Fruit fly (Drosophila melanogaster): ENCODE data around the gene CG5139.

dm6 chr2L:1150554-1150953 lies 48.5 kb downstream of the CG5139 start, which contains the start of the genes Tfb4 and Vps29:
- TF ChIP-seq pan (optimal IDR thresholded peaks at IDR 0.05) = no peak
- TF ChIP-seq psq (optimal IDR thresholded peaks at IDR 0.05) = no peak

All from whole organism.